Fruit fly (Drosophila melanogaster) whole organism, embryonic: ENCODE results near the gene Sclp.

Experiments
- Adf1 ChIP-seq: fragments of 200-800 bp; sonication (Bioruptor generic); IDR thresholded peaks from 2 replicates; pipeline ENCODE4 v1.3.6; 2022; ENCODE audit warnings: missing biosample characterization, missing genetic modification characterization
- Asciz ChIP-seq: fragments of 200-800 bp; sonication (Bioruptor generic); optimal IDR thresholded peaks from 2 replicates; lab custom pipeline; 2017; ENCODE audit warnings: missing biosample characterization, mild to moderate bottlenecking, missing genetic modification characterization, missing genetic modification reagents
- Blimp-1 ChIP-seq: fragments of 200-800 bp; sonication (Bioruptor generic); optimal IDR thresholded peaks from 3 replicates; lab custom pipeline; 2018; ENCODE audit warnings: missing biosample characterization, missing genetic modification characterization, mild to moderate bottlenecking, moderate library complexity, missing genetic modification reagents
- CG10565 ChIP-seq: fragments of 200-800 bp; sonication (Bioruptor generic); optimal IDR thresholded peaks from 3 replicates; lab custom pipeline; 2016; ENCODE audit warnings: missing biosample characterization, mild to moderate bottlenecking, missing genetic modification characterization
- CG11085 ChIP-seq: fragments of 200-800 bp; sonication (Bioruptor generic); IDR thresholded peaks from 2 replicates; pipeline ENCODE4 v1.3.6; 2022; ENCODE audit warnings: missing biosample characterization, missing genetic modification characterization
- CG12219 ChIP-seq: fragments of 200-800 bp; sonication (Bioruptor generic); optimal IDR thresholded peaks from 3 replicates; lab custom pipeline; 2018; ENCODE audit warnings: missing biosample characterization, mild to moderate bottlenecking, missing genetic modification characterization
- CG12236 ChIP-seq: fragments of 200-800 bp; sonication (Bioruptor generic); optimal IDR thresholded peaks from 2 replicates; lab custom pipeline; 2016; ENCODE audit warnings: missing biosample characterization, missing genetic modification characterization
- CG13287 ChIP-seq: fragments of 200-800 bp; sonication (Bioruptor generic); IDR thresholded peaks from 2 replicates; pipeline ENCODE4 v1.3.6; 2022; ENCODE audit warnings: missing biosample characterization, missing genetic modification characterization; ENCODE audit not compliant: partially characterized antibody
- CG17361 ChIP-seq: fragments of 200-800 bp; sonication (Bioruptor generic); IDR thresholded peaks from 3 replicates; pipeline ENCODE4 v1.3.6; 2022; ENCODE audit warnings: missing biosample characterization, missing genetic modification characterization
- CG17385 ChIP-seq: fragments of 200-800 bp; sonication (Bioruptor generic); optimal IDR thresholded peaks from 3 replicates; lab custom pipeline; 2018; ENCODE audit warnings: missing biosample characterization, mild to moderate bottlenecking, missing genetic modification characterization
- CG17802 ChIP-seq: fragments of 200-800 bp; sonication (Bioruptor generic); optimal IDR thresholded peaks from 2 replicates; lab custom pipeline; 2018; ENCODE audit warnings: missing biosample characterization, mild to moderate bottlenecking, missing genetic modification characterization, moderate library complexity
- CG1792 ChIP-seq: fragments of 200-800 bp; sonication (Bioruptor generic); optimal IDR thresholded peaks from 2 replicates; lab custom pipeline; 2016; ENCODE audit warnings: missing biosample characterization, missing genetic modification characterization
- CG18619 ChIP-seq: fragments of 200-800 bp; sonication (Bioruptor generic); optimal IDR thresholded peaks from 3 replicates; lab custom pipeline; 2017; ENCODE audit warnings: missing biosample characterization, mild to moderate bottlenecking, missing genetic modification characterization
- CG31388 ChIP-seq: fragments of 200-800 bp; sonication (Bioruptor generic); optimal IDR thresholded peaks from 2 replicates; lab custom pipeline; 2016; ENCODE audit warnings: missing biosample characterization, missing genetic modification characterization
- CG32532 ChIP-seq: fragments of 200-800 bp; sonication (Bioruptor generic); IDR thresholded peaks from 2 replicates; pipeline ENCODE4 v1.3.6; 2022; ENCODE audit warnings: missing biosample characterization, missing genetic modification characterization
- CG32767 ChIP-seq: fragments of 200-800 bp; sonication (Bioruptor generic); IDR thresholded peaks from 2 replicates; pipeline ENCODE4 v1.3.6; 2022; ENCODE audit warnings: missing biosample characterization, missing genetic modification characterization
- CG32772 ChIP-seq: fragments of 200-800 bp; sonication (Bioruptor generic); IDR thresholded peaks from 2 replicates; pipeline ENCODE4 v1.3.6; 2022; ENCODE audit warnings: missing biosample characterization, missing genetic modification characterization
- CG4707 ChIP-seq: fragments of 200-800 bp; sonication (Bioruptor generic); optimal IDR thresholded peaks from 2 replicates; lab custom pipeline; 2018; ENCODE audit warnings: missing biosample characterization, mild to moderate bottlenecking, missing genetic modification characterization, moderate library complexity
- CG6683 ChIP-seq: fragments of 200-800 bp; sonication (Bioruptor generic); optimal IDR thresholded peaks from 2 replicates; lab custom pipeline; 2017; ENCODE audit warnings: missing biosample characterization, mild to moderate bottlenecking, missing genetic modification characterization, missing genetic modification reagents
- CG6689 ChIP-seq: fragments of 200-800 bp; sonication (Bioruptor generic); IDR thresholded peaks from 2 replicates; pipeline ENCODE4 v1.3.6; 2022; ENCODE audit warnings: missing biosample characterization, missing genetic modification characterization
- CG6765 ChIP-seq: fragments of 200-800 bp; sonication (Bioruptor generic); optimal IDR thresholded peaks from 3 replicates; lab custom pipeline; 2017; ENCODE audit warnings: missing biosample characterization, mild to moderate bottlenecking, missing genetic modification characterization
- CG8281 ChIP-seq: fragments of 200-800 bp; sonication (Bioruptor generic); optimal IDR thresholded peaks from 2 replicates; lab custom pipeline; 2018; ENCODE audit warnings: missing biosample characterization, mild to moderate bottlenecking, missing genetic modification characterization, moderate library complexity
- CG8478 ChIP-seq: fragments of >200 bp; optimal IDR thresholded peaks from 2 replicates; lab custom pipeline; 2018
- CG8765 ChIP-seq: fragments of 200-800 bp; sonication (Bioruptor generic); IDR thresholded peaks from 2 replicates; pipeline ENCODE4 v1.3.6; 2022; ENCODE audit warnings: missing biosample characterization, missing genetic modification characterization
- Gsc ChIP-seq: fragments of 200-800 bp; sonication (Bioruptor generic); IDR thresholded peaks from 2 replicates; pipeline ENCODE4 v1.3.6; 2022; ENCODE audit warnings: missing biosample characterization, missing genetic modification characterization
- HLH3B ChIP-seq: fragments of 200-800 bp; sonication (Bioruptor generic); IDR thresholded peaks from 2 replicates; pipeline ENCODE4 v1.3.6; 2022; ENCODE audit warnings: missing biosample characterization, missing genetic modification characterization
- Hey ChIP-seq: fragments of 200-800 bp; sonication (Bioruptor generic); optimal IDR thresholded peaks from 3 replicates; lab custom pipeline; 2018; ENCODE audit warnings: missing biosample characterization, mild to moderate bottlenecking, missing genetic modification characterization
- Lhr ChIP-seq: fragments of 200-800 bp; sonication (Bioruptor generic); optimal IDR thresholded peaks from 3 replicates; lab custom pipeline; 2017; ENCODE audit warnings: mild to moderate bottlenecking, missing biosample characterization, missing genetic modification reagents, missing genetic modification characterization
- Nf-YB ChIP-seq: fragments of 200-800 bp; sonication (Bioruptor generic); optimal IDR thresholded peaks from 3 replicates; lab custom pipeline; 2019; ENCODE audit warnings: missing biosample characterization, mild to moderate bottlenecking, missing genetic modification characterization, moderate library complexity
- Oaz ChIP-seq: fragments of 200-800 bp; sonication (Bioruptor generic); IDR thresholded peaks from 2 replicates; pipeline ENCODE4 v1.3.6; 2022; ENCODE audit warnings: missing biosample characterization, missing genetic modification characterization
- Sin3A ChIP-seq: fragments of >200 bp; optimal IDR thresholded peaks from 2 replicates; lab custom pipeline; 2018
- Sox100B ChIP-seq: fragments of 200-800 bp; sonication (Bioruptor generic); optimal IDR thresholded peaks from 3 replicates; lab custom pipeline; 2018; ENCODE audit warnings: missing biosample characterization, mild to moderate bottlenecking, missing genetic modification characterization
- Sox102F ChIP-seq: fragments of 200-800 bp; sonication (Bioruptor generic); optimal IDR thresholded peaks from 2 replicates; lab custom pipeline; 2018; ENCODE audit warnings: missing biosample characterization, mild to moderate bottlenecking, missing genetic modification characterization, moderate library complexity
- ara ChIP-seq: fragments of 200-800 bp; sonication (Bioruptor generic); IDR thresholded peaks from 2 replicates; pipeline ENCODE4 v1.3.6; 2022; ENCODE audit warnings: missing biosample characterization, missing genetic modification characterization
- bigmax ChIP-seq: fragments of 200-800 bp; sonication (Bioruptor generic); optimal IDR thresholded peaks from 2 replicates; lab custom pipeline; 2018; ENCODE audit warnings: missing biosample characterization, mild to moderate bottlenecking, missing genetic modification characterization
- grn ChIP-seq: fragments of 200-800 bp; sonication (Bioruptor generic); optimal IDR thresholded peaks from 3 replicates; lab custom pipeline; 2017; ENCODE audit warnings: missing biosample characterization, missing genetic modification characterization
- her ChIP-seq: fragments of 200-800 bp; sonication (Bioruptor generic); optimal IDR thresholded peaks from 2 replicates; lab custom pipeline; 2016; ENCODE audit warnings: missing biosample characterization, missing genetic modification characterization
- hkb ChIP-seq, 2 experiments: fragments of 200-800 bp in 1 of 2; fragments of >200 bp in 1 of 2; sonication (Bioruptor generic) in 1 of 2; IDR thresholded peaks in 1 of 2; optimal IDR thresholded peaks in 1 of 2; 2 replicates each; pipeline versions ENCODE4 v1.3.6 to Lab custom; 2017 to 2022; ENCODE audit warnings: missing biosample characterization in 1 of 2, missing genetic modification characterization in 1 of 2
- kah ChIP-seq: fragments of 200-800 bp; sonication (Bioruptor generic); optimal IDR thresholded peaks from 2 replicates; lab custom pipeline; 2018; ENCODE audit warnings: missing biosample characterization, mild to moderate bottlenecking, missing genetic modification characterization
- klu ChIP-seq: fragments of 200-800 bp; sonication (Bioruptor generic); IDR thresholded peaks from 2 replicates; pipeline ENCODE4 v1.3.6; 2022; ENCODE audit warnings: missing biosample characterization, missing genetic modification characterization
- lab ChIP-seq: fragments of 200-800 bp; sonication (Bioruptor generic); optimal IDR thresholded peaks from 3 replicates; lab custom pipeline; 2017; ENCODE audit warnings: missing biosample characterization, missing genetic modification characterization, mild to moderate bottlenecking, moderate library complexity, missing genetic modification reagents
- mam ChIP-seq: fragments of 200-800 bp; sonication (Bioruptor generic); optimal IDR thresholded peaks from 3 replicates; lab custom pipeline; 2016; ENCODE audit warnings: missing biosample characterization, missing genetic modification characterization
- oc ChIP-seq: fragments of 200-800 bp; sonication (Bioruptor generic); optimal IDR thresholded peaks from 2 replicates; lab custom pipeline; 2018; ENCODE audit warnings: missing biosample characterization, mild to moderate bottlenecking, missing genetic modification characterization, moderate library complexity
- odd ChIP-seq: fragments of 200-800 bp; sonication (Bioruptor generic); optimal IDR thresholded peaks from 2 replicates; lab custom pipeline; 2017; ENCODE audit warnings: missing biosample characterization, mild to moderate bottlenecking, missing genetic modification characterization
- pho ChIP-seq: fragments of 200-800 bp; sonication (Bioruptor generic); optimal IDR thresholded peaks from 2 replicates; lab custom pipeline; 2016; ENCODE audit warnings: missing biosample characterization, missing genetic modification characterization
- phol ChIP-seq: fragments of 200-800 bp; sonication (Bioruptor generic); optimal IDR thresholded peaks from 3 replicates; lab custom pipeline; 2018; ENCODE audit warnings: missing biosample characterization, mild to moderate bottlenecking, missing genetic modification characterization, moderate library complexity
- sna ChIP-seq: fragments of 200-800 bp; sonication (Bioruptor generic); IDR thresholded peaks from 2 replicates; pipeline ENCODE4 v1.3.6; 2022; ENCODE audit warnings: missing biosample characterization, missing genetic modification characterization; ENCODE audit not compliant: partially characterized antibody
- so ChIP-seq: fragments of 200-800 bp; sonication (Bioruptor generic); IDR thresholded peaks from 3 replicates; pipeline ENCODE4 v1.3.6; 2022; ENCODE audit warnings: missing biosample characterization, missing genetic modification characterization
- usp ChIP-seq: fragments of >200 bp; optimal IDR thresholded peaks from 2 replicates; lab custom pipeline; 2017; ENCODE audit warnings: missing biosample characterization, missing genetic modification characterization
- zen ChIP-seq: fragments of 200-800 bp; sonication (Bioruptor generic); optimal IDR thresholded peaks from 3 replicates; lab custom pipeline; 2018; ENCODE audit warnings: missing biosample characterization, mild to moderate bottlenecking, missing genetic modification characterization, moderate library complexity
- zfh2 ChIP-seq: fragments of 200-800 bp; sonication (Bioruptor generic); optimal IDR thresholded peaks from 2 replicates; lab custom pipeline; 2016; ENCODE audit warnings: missing biosample characterization, missing genetic modification characterization

Sclp gene

DNA sequence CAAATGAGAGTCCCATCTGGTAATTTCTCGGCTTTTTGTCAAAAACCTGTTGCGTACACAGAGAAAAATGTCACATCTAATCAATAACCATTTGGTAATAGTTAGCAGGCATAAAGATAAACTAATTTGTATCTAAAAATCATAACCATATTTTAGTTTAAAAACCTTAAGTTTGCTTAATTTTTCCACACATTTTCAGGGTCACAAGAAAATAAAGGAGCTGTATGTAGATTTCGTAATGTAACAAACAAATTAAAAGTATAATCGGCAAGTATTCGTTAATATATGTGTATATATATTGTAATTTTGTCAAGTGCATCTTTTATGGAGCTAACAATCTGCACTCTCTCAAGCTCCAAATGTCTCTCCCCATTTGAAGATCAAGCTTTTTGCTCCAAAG is 3.5 kb downstream of the Sclp start:
- TF ChIP-seq Sox100B (GFP tag; lab: Kevin White, UChicago), result peak; percentile 91
- TF ChIP-seq hkb (optimal IDR thresholded peaks at IDR 0.05; lab: Kevin White, UChicago), result no peak
- TF ChIP-seq hkb (GFP tag; IDR thresholded peaks at IDR 0.05; lab: Robert Waterston, UW), result peak; percentile 87
- peak; percentile 91 for TF ChIP-seq CG6689 (GFP tag; lab: Robert Waterston, UW)
- TF ChIP-seq phol (tag; lab: Kevin White, UChicago), result peak; percentile 93
- peak; percentile 87 for TF ChIP-seq HLH3B
- peak; percentile 89 for TF ChIP-seq CG12219
- no peak for TF ChIP-seq CG13287
- peak; percentile 79 for TF ChIP-seq Nf-YB (GFP tag; lab: Kevin White, UChicago)
- no peak for TF ChIP-seq sna (GFP tag; lab: Robert Waterston, UW)
- TF ChIP-seq pho (GFP tag; lab: Kevin White, UChicago), result peak; percentile 72
- TF ChIP-seq Blimp-1 (GFP tag; lab: Kevin White, UChicago), result peak; percentile 91
- TF ChIP-seq CG32772 (GFP tag; lab: Robert Waterston, UW), result peak; percentile 84
- peak; percentile 87 for TF ChIP-seq CG32767 (GFP tag; lab: Robert Waterston, UW)
- 0 out of 2 replicates have a peak, but pooled peaks have one; percentile 18 for TF ChIP-seq CG8765 (GFP tag; lab: Robert Waterston, UW)
- peak; percentile 34 for TF ChIP-seq Hey
- peak; percentile 76 for TF ChIP-seq zen (tag; lab: Kevin White, UChicago)
- TF ChIP-seq CG31388 (GFP tag; lab: Kevin White, UChicago), result peak; percentile 28
- no peak for TF ChIP-seq Sin3A (lab: Kevin White, UChicago)
- peak; percentile 86 for TF ChIP-seq so (GFP tag; lab: Robert Waterston, UW)
- peak; percentile 89 for TF ChIP-seq Asciz
- peak; percentile 39 for TF ChIP-seq her
- TF ChIP-seq CG32532, result peak; percentile 92
- peak; percentile 58 for TF ChIP-seq zfh2 (GFP tag; lab: Kevin White, UChicago)
- TF ChIP-seq grn (GFP tag; lab: Kevin White, UChicago), result peak; percentile 29
- peak; percentile 91 for TF ChIP-seq oc (tag; lab: Kevin White, UChicago)
- TF ChIP-seq kah, result peak; percentile 82
- TF ChIP-seq CG6765 (GFP tag; lab: Kevin White, UChicago), result peak; percentile 79
- peak; percentile 60 for TF ChIP-seq Oaz (GFP tag; lab: Robert Waterston, UW)
- TF ChIP-seq CG4707, result peak; percentile 76
- TF ChIP-seq usp (GFP tag; lab: Kevin White, UChicago), result no peak
- TF ChIP-seq CG1792, result peak; percentile 20
- peak; percentile 84 for TF ChIP-seq CG18619 (GFP tag; lab: Kevin White, UChicago)
- TF ChIP-seq bigmax (GFP tag; lab: Kevin White, UChicago), result no peak
- TF ChIP-seq klu (GFP tag; lab: Robert Waterston, UW), result peak; percentile 81
- TF ChIP-seq CG10565 (GFP tag; lab: Kevin White, UChicago), result peak; percentile 15
- TF ChIP-seq lab (GFP tag; lab: Kevin White, UChicago), result peak; percentile 89
- TF ChIP-seq ara, result peak; percentile 74; the same call in 1 of the 2 replicates
- TF ChIP-seq CG17385 (GFP tag; lab: Kevin White, UChicago), result peak; percentile 88
- peak; percentile 59; the same call in 1 of the 2 replicates for TF ChIP-seq CG11085 (GFP tag; lab: Robert Waterston, UW)
- peak; percentile 58 for TF ChIP-seq Lhr (GFP tag; lab: Kevin White, UChicago)
- TF ChIP-seq Adf1, result peak; percentile 58
- TF ChIP-seq odd (GFP tag; lab: Kevin White, UChicago), result peak; percentile 82
- TF ChIP-seq CG17361 (GFP tag; lab: Robert Waterston, UW), result peak; percentile 98
- TF ChIP-seq Gsc, result peak; percentile 35; the same call in 1 of the 2 replicates
- peak; percentile 93 for TF ChIP-seq Sox102F (GFP tag; lab: Kevin White, UChicago)
- peak; percentile 79 for TF ChIP-seq mam
- peak; percentile 39 for TF ChIP-seq CG12236
- TF ChIP-seq CG8281 (tag; lab: Kevin White, UChicago), result peak; percentile 78
- peak; percentile 77 for TF ChIP-seq CG6683
- TF ChIP-seq CG17802 (tag; lab: Kevin White, UChicago), result peak; percentile 57
- no peak for TF ChIP-seq CG8478 (lab: Kevin White, UChicago)
